Worm (Caenorhabditis elegans): Measurements from ENCODE around the gene T05A7.3.

DNA sequence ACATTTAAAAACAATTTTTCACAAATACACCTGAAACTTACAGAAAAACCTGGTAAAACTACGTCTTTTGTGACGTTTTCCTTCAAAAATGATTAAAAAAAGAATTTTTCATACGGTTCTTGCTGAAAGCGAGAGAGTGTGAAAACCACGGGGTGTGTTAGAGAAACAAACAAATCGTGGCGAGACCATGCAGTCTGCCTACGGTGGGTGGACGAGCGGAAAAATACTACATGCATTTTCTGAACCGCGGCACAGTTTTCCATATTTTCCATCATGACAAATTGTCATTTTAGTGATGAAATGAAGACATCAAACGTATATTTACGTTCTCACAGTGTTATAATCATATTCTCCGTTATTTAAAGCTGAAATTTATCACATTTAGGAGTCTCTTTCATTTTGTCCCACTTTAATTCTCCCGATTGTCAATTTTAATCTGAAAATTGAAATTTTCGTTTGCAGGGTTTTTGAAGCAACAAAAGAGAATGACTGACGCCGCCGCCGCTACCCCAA lies 30.8 kb downstream of the T05A7.3 start, which contains the start of the genes F10G7.9 and tsn-1:
- no peak for TF ChIP-seq cog-1 (tag; optimal IDR thresholded peaks at IDR 0.05)
- no peak for TF ChIP-seq T22C8.4 (GFP tag; IDR thresholded peaks at IDR 0.05)

Data from whole organism, midembryonic.